Worm (Caenorhabditis elegans): Measurements from ENCODE around the gene Y70G10A.4.
A peak's percentile ranks its signal among the peaks of the same experiment; 100 is the strongest.

The Y70G10A.4 gene

ce11 chrIII:10270778-10271307, 48.9 kb downstream of the Y70G10A.4 start, which contains the start of gene cnk-1:
Gene cnk-1, plus strand, starts transcription at chrIII:10271257.
- TF ChIP-seq ztf-11 (tag; optimal IDR thresholded peaks at IDR 0.05): no peak
- peak; percentile 13 for TF ChIP-seq mep-1 (tag; optimal IDR thresholded peaks at IDR 0.05)
- peak; percentile 17 for TF ChIP-seq pha-4 (tag; optimal IDR thresholded peaks at IDR 0.05)
- peak; percentile 5 for TF ChIP-seq drap-1 (GFP tag; optimal IDR thresholded peaks at IDR 0.05)
- TF ChIP-seq ceh-39 (tag; optimal IDR thresholded peaks at IDR 0.05): peak; percentile 11
- TF ChIP-seq flh-1 (GFP tag; optimal IDR thresholded peaks at IDR 0.05): no peak
- no peak for TF ChIP-seq mab-5 (tag; optimal IDR thresholded peaks at IDR 0.05)
- peak; percentile 10 for TF ChIP-seq ces-1 (GFP tag; optimal IDR thresholded peaks at IDR 0.05)
- TF ChIP-seq lsy-2 (tag; optimal IDR thresholded peaks at IDR 0.05): peak; percentile 22
- TF ChIP-seq elt-1 (tag; optimal IDR thresholded peaks at IDR 0.05; ENCODE audit: borderline replicate concordance, insufficient read depth): no peak
- TF ChIP-seq sptf-1 (tag; optimal IDR thresholded peaks at IDR 0.05): peak; percentile 41
- TF ChIP-seq bed-3 (GFP tag; optimal IDR thresholded peaks at IDR 0.05): no peak
- no peak for TF ChIP-seq nhr-76 (tag; optimal IDR thresholded peaks at IDR 0.05)
- no peak for TF ChIP-seq lin-13 (tag; optimal IDR thresholded peaks at IDR 0.05)
- TF ChIP-seq mls-2 (tag; optimal IDR thresholded peaks at IDR 0.05): peak; percentile 13

DNA sequence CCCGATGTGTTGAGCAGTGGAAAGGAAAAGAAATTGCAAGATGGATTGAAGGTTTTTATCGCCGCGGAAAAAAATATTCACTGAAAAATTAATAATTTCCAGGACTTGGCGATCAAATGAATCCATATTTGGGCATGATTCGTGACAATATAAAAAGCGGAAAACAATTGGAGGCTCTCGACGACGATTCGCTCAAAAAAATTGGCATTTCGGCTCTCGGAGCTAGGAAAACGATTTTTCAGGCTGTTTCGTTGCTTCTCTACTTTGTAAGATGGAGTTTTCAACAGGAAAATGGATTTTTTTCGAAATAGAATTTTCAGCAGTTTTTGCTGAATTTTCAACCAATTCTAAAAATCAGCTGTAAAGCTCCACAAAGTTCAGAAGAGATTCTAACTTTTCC, 49.8 kb downstream of the Y70G10A.4 start:
- TF ChIP-seq ces-1 (GFP tag; optimal IDR thresholded peaks at IDR 0.05) (no peak), mab-5 (tag; optimal IDR thresholded peaks at IDR 0.05) (no peak), lin-32 (GFP tag; optimal IDR thresholded peaks at IDR 0.05) (no peak), hlh-1 (tag; optimal IDR thresholded peaks at IDR 0.05) (no peak), nhr-28 (tag; optimal IDR thresholded peaks at IDR 0.05) (no peak), nhr-2 (tag; optimal IDR thresholded peaks at IDR 0.05) (no peak), cnd-1 (tag; optimal IDR thresholded peaks at IDR 0.05) (no peak), unc-120 (tag; optimal IDR thresholded peaks at IDR 0.05; ENCODE audit: poor library complexity, severe bottlenecking) (no peak), unc-62 (GFP tag; optimal IDR thresholded peaks at IDR 0.05) (no peak), mep-1 (tag; optimal IDR thresholded peaks at IDR 0.05) (no peak), nhr-76 (tag; optimal IDR thresholded peaks at IDR 0.05) (no peak), ceh-83 (GFP tag; optimal IDR thresholded peaks at IDR 0.05) (no peak), sptf-1 (tag; optimal IDR thresholded peaks at IDR 0.05) (no peak), ham-2 (GFP tag; optimal IDR thresholded peaks at IDR 0.05) (no peak), nhr-237 (tag; optimal IDR thresholded peaks at IDR 0.05) (no peak)

Measured in whole organism, mixed stage, embryonic.